Worm (Caenorhabditis elegans): ENCODE data around the gene gpdh-2.

ce11 chrIII:9891324-9891723 is 32.3 kb upstream of the gpdh-2 start, which contains the start of gene alg-4:
- TF ChIP-seq W03F9.2 (tag; optimal IDR thresholded peaks at IDR 0.05) (no peak), him-1 (tag; optimal IDR thresholded peaks at IDR 0.05) (no peak)
